Fruit fly (Drosophila melanogaster) whole organism: ENCODE results near the gene Nup154.

Experiments used
- CG8478 ChIP-seq: fragments of >200 bp; optimal IDR thresholded peaks from 2 replicates; lab custom pipeline; 2018; ENCODE audit warnings: inconsistent platforms
- EcR ChIP-seq, 2 experiments: fragments of >200 bp; optimal IDR thresholded peaks; 2 replicates each; lab custom pipeline; 2017; ENCODE audit warnings: missing biosample characterization in 2 of 2, missing genetic modification characterization in 2 of 2, missing genetic modification reagents in 2 of 2

DNA sequence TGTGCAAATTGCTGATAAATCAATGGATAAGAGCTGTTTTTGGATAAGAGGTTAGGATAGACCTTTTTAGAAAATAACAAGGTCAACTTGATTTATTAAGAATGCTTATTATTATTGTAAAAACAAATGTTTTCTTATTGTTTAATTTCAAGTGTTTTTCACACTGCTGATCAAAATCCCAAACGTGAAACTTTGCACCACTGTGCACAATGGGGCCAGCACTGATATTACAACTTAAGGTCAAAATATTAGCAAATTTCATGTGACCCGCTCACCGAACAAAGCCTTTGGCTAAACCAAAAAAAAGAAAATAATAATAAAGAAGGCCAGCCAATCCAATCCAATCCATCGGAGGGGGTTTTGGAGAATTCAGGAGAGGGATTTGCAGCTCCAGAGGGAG lies 18.2 kb downstream of the Nup154 start:
- TF ChIP-seq CG8478 (lab: Kevin White, UChicago) = no peak
- no peak for TF ChIP-seq EcR (GFP tag; optimal IDR thresholded peaks at IDR 0.05; lab: Kevin White, UChicago)
